Worm (Caenorhabditis elegans) whole organism, L2 larva: ENCODE results near the gene T26A5.2.
A peak's percentile ranks its signal among the peaks of the same experiment; 100 is the strongest.

ENCODE experiments used
- C34F6.9 ChIP-seq: fragments of 150-350 bp; optimal IDR thresholded peaks from 2 replicates; lab custom pipeline; 2014; ENCODE audit warnings: missing biosample characterization, missing genetic modification characterization
- F13H6.1 ChIP-seq: sonication (generic microtip); optimal IDR thresholded peaks from 2 replicates; lab custom pipeline; 2016; ENCODE audit warnings: missing genetic modification characterization, missing compliant biosample characterization
- R02D3.7 ChIP-seq: fragments of 150-350 bp; optimal IDR thresholded peaks from 2 replicates; lab custom pipeline; 2014; ENCODE audit warnings: missing biosample characterization, missing genetic modification characterization
- Y55F3AM.14 ChIP-seq: fragments of 200-800 bp; sonication (Bioruptor generic); optimal IDR thresholded peaks from 2 replicates; lab custom pipeline; 2018; ENCODE audit warnings: mild to moderate bottlenecking, missing genetic modification characterization, missing compliant biosample characterization
- ZK546.5 ChIP-seq: sonication (generic microtip); optimal IDR thresholded peaks from 2 replicates; lab custom pipeline; 2017; ENCODE audit warnings: missing biosample characterization, missing genetic modification characterization
- alr-1 ChIP-seq: fragments of 150-350 bp; optimal IDR thresholded peaks from 2 replicates; lab custom pipeline; 2014; ENCODE audit warnings: missing biosample characterization, missing genetic modification characterization
- aly-2 ChIP-seq: fragments of 150-350 bp; optimal IDR thresholded peaks from 2 replicates; lab custom pipeline; 2014; ENCODE audit warnings: missing biosample characterization, missing genetic modification characterization
- ama-1 ChIP-seq: fragments of 150-350 bp; optimal IDR thresholded peaks from 2 replicates; lab custom pipeline; 2018; ENCODE audit warnings: inconsistent platforms
- blmp-1 ChIP-seq: sonication (generic microtip); optimal IDR thresholded peaks from 2 replicates; lab custom pipeline; 2017; ENCODE audit warnings: missing genetic modification characterization, mild to moderate bottlenecking, missing compliant biosample characterization, antibody characterized with exemption, moderate library complexity; ENCODE audit not compliant: insufficient read depth
- ceh-16 ChIP-seq: fragments of 150-350 bp; optimal IDR thresholded peaks from 2 replicates; lab custom pipeline; 2014; ENCODE audit warnings: missing biosample characterization, missing genetic modification characterization
- ceh-82 ChIP-seq: fragments of 150-350 bp; optimal IDR thresholded peaks from 2 replicates; lab custom pipeline; 2014; ENCODE audit warnings: missing biosample characterization, missing genetic modification characterization
- crh-2 ChIP-seq: sonication (generic microtip); optimal IDR thresholded peaks from 2 replicates; lab custom pipeline; 2017; ENCODE audit warnings: missing biosample characterization, missing genetic modification characterization
- dmd-4 ChIP-seq: sonication (generic microtip); optimal IDR thresholded peaks from 2 replicates; lab custom pipeline; 2017; ENCODE audit warnings: missing biosample characterization, missing genetic modification characterization
- egl-27 ChIP-seq: sonication (generic microtip); optimal IDR thresholded peaks from 3 replicates; lab custom pipeline; 2017; ENCODE audit warnings: missing biosample characterization, missing genetic modification reagents, missing genetic modification characterization
- elt-1 ChIP-seq: fragments of 150-350 bp; optimal IDR thresholded peaks from 2 replicates; lab custom pipeline; 2014; ENCODE audit warnings: missing biosample characterization, missing genetic modification characterization
- elt-3 ChIP-seq: sonication (generic microtip); optimal IDR thresholded peaks from 2 replicates; lab custom pipeline; 2017; ENCODE audit warnings: missing biosample characterization, missing genetic modification characterization
- fos-1 ChIP-seq: fragments of 150-350 bp; optimal IDR thresholded peaks from 2 replicates; lab custom pipeline; 2014; ENCODE audit warnings: missing biosample characterization, missing genetic modification characterization
- gmeb-1 ChIP-seq: fragments of 150-350 bp; optimal IDR thresholded peaks from 2 replicates; lab custom pipeline; 2014; ENCODE audit warnings: missing biosample characterization, missing genetic modification characterization
- lin-11 ChIP-seq: fragments of 150-350 bp; sonication (generic microtip); optimal IDR thresholded peaks from 2 replicates; lab custom pipeline; 2014; ENCODE audit warnings: missing biosample characterization, missing genetic modification characterization, inconsistent platforms, mixed read lengths
- lin-13 ChIP-seq: fragments of 150-350 bp; optimal IDR thresholded peaks from 2 replicates; lab custom pipeline; 2014; ENCODE audit warnings: missing biosample characterization, missing genetic modification reagents, missing genetic modification characterization
- lin-39 ChIP-seq: fragments of 150-350 bp; optimal IDR thresholded peaks from 2 replicates; lab custom pipeline; 2014; ENCODE audit warnings: missing biosample characterization, missing genetic modification reagents, missing genetic modification characterization
- lsy-2 ChIP-seq, 2 experiments: fragments of 150-350 bp in 1 of 2; sonication (generic microtip) in 1 of 2; optimal IDR thresholded peaks; 2 replicates each; lab custom pipeline; 2014 to 2017; ENCODE audit warnings: missing biosample characterization in 2 of 2, missing genetic modification characterization in 2 of 2
- mab-5 ChIP-seq: fragments of 150-350 bp; optimal IDR thresholded peaks from 2 replicates; lab custom pipeline; 2014; ENCODE audit warnings: missing biosample characterization, missing genetic modification characterization
- mdl-1 ChIP-seq, 2 experiments: fragments of 150-350 bp in 1 of 2; sonication (generic microtip) in 1 of 2; optimal IDR thresholded peaks; 2 replicates each; lab custom pipeline; 2017; ENCODE audit warnings: missing biosample characterization in 2 of 2, missing genetic modification characterization in 2 of 2
- nhr-11 ChIP-seq: fragments of 150-350 bp; optimal IDR thresholded peaks from 2 replicates; lab custom pipeline; 2014; ENCODE audit warnings: missing biosample characterization, missing genetic modification characterization
- nhr-12 ChIP-seq: fragments of 150-350 bp; optimal IDR thresholded peaks from 2 replicates; lab custom pipeline; 2014; ENCODE audit warnings: missing biosample characterization, missing genetic modification characterization
- nhr-129 ChIP-seq: fragments of 150-350 bp; optimal IDR thresholded peaks from 2 replicates; lab custom pipeline; 2014; ENCODE audit warnings: missing biosample characterization, missing genetic modification characterization
- nhr-21 ChIP-seq: fragments of 150-350 bp; optimal IDR thresholded peaks from 2 replicates; lab custom pipeline; 2014; ENCODE audit warnings: missing biosample characterization, missing genetic modification characterization
- nhr-23 ChIP-seq: fragments of 150-350 bp; optimal IDR thresholded peaks from 2 replicates; lab custom pipeline; 2014; ENCODE audit warnings: missing biosample characterization, missing genetic modification reagents, missing genetic modification characterization
- nhr-237 ChIP-seq: fragments of 150-350 bp; optimal IDR thresholded peaks from 2 replicates; lab custom pipeline; 2014; ENCODE audit warnings: missing biosample characterization, missing genetic modification characterization
- nhr-25 ChIP-seq: fragments of 150-350 bp; sonication (generic microtip); optimal IDR thresholded peaks from 3 replicates; lab custom pipeline; 2014; ENCODE audit warnings: missing biosample characterization, missing genetic modification characterization
- nhr-6 ChIP-seq: fragments of 150-350 bp; optimal IDR thresholded peaks from 2 replicates; lab custom pipeline; 2014; ENCODE audit warnings: missing biosample characterization, missing genetic modification characterization
- nhr-77 ChIP-seq: fragments of 150-350 bp; optimal IDR thresholded peaks from 2 replicates; lab custom pipeline; 2014; ENCODE audit warnings: missing biosample characterization, missing genetic modification characterization
- peb-1 ChIP-seq: fragments of 150-350 bp; optimal IDR thresholded peaks from 2 replicates; lab custom pipeline; 2014; ENCODE audit warnings: missing biosample characterization, missing genetic modification characterization
- sem-4 ChIP-seq: fragments of 150-350 bp; optimal IDR thresholded peaks from 2 replicates; lab custom pipeline; 2014; ENCODE audit warnings: missing biosample characterization, missing genetic modification reagents, missing genetic modification characterization
- skn-1 ChIP-seq: sonication (generic microtip); optimal IDR thresholded peaks from 2 replicates; lab custom pipeline; 2017; ENCODE audit warnings: missing biosample characterization, missing genetic modification characterization
- sma-3 ChIP-seq: sonication (generic microtip); optimal IDR thresholded peaks from 2 replicates; lab custom pipeline; 2016; ENCODE audit warnings: missing genetic modification reagents, missing genetic modification characterization, missing compliant biosample characterization
- sma-9 ChIP-seq, 2 experiments: fragments of 150-350 bp in 1 of 2; sonication (generic microtip) in 1 of 2; optimal IDR thresholded peaks; 2 replicates each; lab custom pipeline; 2014 to 2016; ENCODE audit warnings: missing genetic modification characterization in 2 of 2, mild to moderate bottlenecking in 1 of 2, missing biosample characterization in 1 of 2, missing compliant biosample characterization in 1 of 2, missing genetic modification reagents in 1 of 2, moderate library complexity in 1 of 2
- snpc-4 ChIP-seq: fragments of 150-350 bp; optimal IDR thresholded peaks from 2 replicates; lab custom pipeline; 2014; ENCODE audit warnings: missing biosample characterization, missing genetic modification characterization
- unc-39 ChIP-seq: fragments of 150-350 bp; optimal IDR thresholded peaks from 2 replicates; lab custom pipeline; 2014; ENCODE audit warnings: missing biosample characterization, missing genetic modification characterization
- unc-55 ChIP-seq: fragments of 150-350 bp; sonication (generic microtip); optimal IDR thresholded peaks from 3 replicates; lab custom pipeline; 2014; ENCODE audit warnings: missing biosample characterization, missing genetic modification reagents, missing genetic modification characterization
- unc-62 ChIP-seq: fragments of 150-350 bp; optimal IDR thresholded peaks from 2 replicates; lab custom pipeline; 2014; ENCODE audit warnings: missing biosample characterization, missing genetic modification reagents, missing genetic modification characterization
- zag-1 ChIP-seq: fragments of 150-350 bp; optimal IDR thresholded peaks from 2 replicates; lab custom pipeline; 2014; ENCODE audit warnings: missing biosample characterization, missing genetic modification characterization
- ztf-1 ChIP-seq: fragments of 200-800 bp; sonication (Bioruptor generic); conservative IDR thresholded peaks from 2 replicates; pipeline ENCODE4 v1.3.6; 2022; ENCODE audit warnings: missing genetic modification characterization, missing compliant biosample characterization
- ztf-11 ChIP-seq: sonication (generic microtip); optimal IDR thresholded peaks from 2 replicates; lab custom pipeline; 2017; ENCODE audit warnings: missing biosample characterization, missing genetic modification characterization
- ztf-4 ChIP-seq: fragments of 150-350 bp; optimal IDR thresholded peaks from 2 replicates; lab custom pipeline; 2014; ENCODE audit warnings: missing biosample characterization, missing genetic modification characterization

Gene T26A5.2

DNA sequence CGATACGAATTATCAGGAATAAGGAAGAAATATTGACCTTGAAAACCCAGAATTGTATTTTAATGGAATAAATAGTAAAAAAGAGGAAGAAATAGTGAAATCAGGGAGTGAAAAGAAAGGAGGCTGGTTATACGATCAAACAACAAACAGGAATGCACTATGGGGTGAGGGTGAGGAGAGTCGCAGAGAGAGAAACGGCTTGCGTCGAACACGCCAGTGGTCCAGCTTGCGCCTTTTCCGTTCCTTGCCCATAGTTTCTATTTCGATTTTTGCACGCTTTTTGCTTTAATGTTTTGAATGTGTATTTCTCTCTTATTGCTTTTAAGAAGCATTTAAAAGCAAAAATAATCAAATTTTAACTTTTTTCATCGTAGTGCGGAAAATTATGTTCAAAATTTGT lies 13.4 kb upstream of the T26A5.2 start (continued):
- peak; percentile 67 for TF ChIP-seq lin-11
- peak; percentile 94 for TF ChIP-seq nhr-129 (tag; lab: Kevin White, UChicago)
- peak; percentile 82 for TF ChIP-seq crh-2 (tag; lab: Kevin White, UChicago)
- TF ChIP-seq aly-2 (tag; lab: Kevin White, UChicago): peak; percentile 17
- TF ChIP-seq nhr-6 (tag; lab: Kevin White, UChicago): peak; percentile 71
- TF ChIP-seq, all 48 proteins: peak for 27

ce11 chrIII:6454183-6454582 lies 12.9 kb upstream of the T26A5.2 start, which contains the start of gene jhdm-1:
jhdm-1 (plus strand) TSS chrIII:6454483.
- no peak for TF ChIP-seq unc-62 (GFP tag; lab: Kevin White, UChicago)
- TF ChIP-seq ceh-82 (tag; lab: Kevin White, UChicago): no peak
- no peak for TF ChIP-seq unc-55 (GFP tag; lab: Kevin White, UChicago)
- no peak for TF ChIP-seq elt-1 (tag; lab: Kevin White, UChicago)
- no peak for TF ChIP-seq skn-1 (tag; lab: Kevin White, UChicago)

ce11 chrIII:6459820-6460219 lies 7.3 kb upstream of the T26A5.2 start, which contains the start of gene algn-1:
algn-1 (plus strand) TSS chrIII:6460120.
- TF ChIP-seq C34F6.9 (tag; lab: Kevin White, UChicago) (no peak), ztf-4 (no peak), dmd-4 (tag; lab: Kevin White, UChicago) (no peak), nhr-129 (tag; lab: Kevin White, UChicago) (no peak), unc-39 (tag; lab: Kevin White, UChicago) (no peak), ceh-16 (no peak), R02D3.7 (tag; lab: Kevin White, UChicago) (no peak)

DNA sequence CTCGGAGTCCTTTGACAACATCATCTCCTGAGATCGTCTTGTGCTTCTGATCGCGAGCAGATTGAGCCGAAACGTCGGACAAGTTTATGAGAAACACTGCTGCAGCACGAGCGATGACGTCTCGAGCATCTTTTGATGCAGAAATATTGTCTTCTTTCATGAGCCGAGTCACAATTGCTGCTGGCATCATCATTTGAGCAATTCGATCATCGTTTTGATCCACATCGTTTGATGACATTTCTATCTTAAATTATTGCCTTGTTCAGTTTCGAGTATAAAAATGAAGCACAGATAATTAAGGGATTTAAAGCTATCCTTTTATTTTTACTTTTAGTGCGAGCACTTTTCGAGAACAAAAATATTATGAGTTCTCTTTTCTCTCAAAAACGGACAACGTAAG lies 4.5 kb upstream of the T26A5.2 start, which contains the start of gene T26A5.8:
TSS of gene T26A5.8 (minus strand) at position 247 of the 400 bp plus-strand sequence.
- TF ChIP-seq lin-11 (no peak), nhr-6 (tag; lab: Kevin White, UChicago) (peak; percentile 19), elt-1 (tag; lab: Kevin White, UChicago) (no peak), C34F6.9 (tag; lab: Kevin White, UChicago) (no peak), ceh-16 (no peak), skn-1 (tag; lab: Kevin White, UChicago) (no peak), nhr-237 (tag; lab: Kevin White, UChicago) (no peak), ztf-1 (GFP tag; lab: Robert Waterston, UW) (no peak), ceh-82 (tag; lab: Kevin White, UChicago) (no peak), peb-1 (no peak), mab-5 (tag; lab: Kevin White, UChicago) (no peak), sma-3 (GFP tag; lab: Kevin White, UChicago) (peak; percentile 45), nhr-12 (tag; lab: Kevin White, UChicago) (no peak), Y55F3AM.14 (no peak), nhr-77 (tag; lab: Kevin White, UChicago) (no peak), aly-2 (tag; lab: Kevin White, UChicago) (no peak), mdl-1 (tag; optimal IDR thresholded peaks at IDR 0.05; lab: Kevin White, UChicago) (no peak), crh-2 (tag; lab: Kevin White, UChicago) (peak; percentile 10), F13H6.1 (tag; lab: Kevin White, UChicago) (no peak), ztf-4 (peak; percentile 29), unc-62 (GFP tag; lab: Kevin White, UChicago) (no peak), sem-4 (tag; lab: Kevin White, UChicago) (no peak), ztf-11 (tag; lab: Kevin White, UChicago) (no peak), dmd-4 (tag; lab: Kevin White, UChicago) (no peak), fos-1 (tag; lab: Kevin White, UChicago) (no peak), nhr-25 (tag; lab: Kevin White, UChicago) (no peak), lin-39 (tag; lab: Kevin White, UChicago) (no peak), nhr-21 (tag; lab: Kevin White, UChicago) (no peak), ama-1 (peak; percentile 56), zag-1 (tag; lab: Kevin White, UChicago) (no peak), gmeb-1 (no peak), nhr-11 (tag; lab: Kevin White, UChicago) (no peak), lin-13 (peak; percentile 15), lsy-2 (tag; optimal IDR thresholded peaks at IDR 0.05; lab: Kevin White, UChicago) (peak in 1 of 2 experiments; percentile 58), egl-27 (tag; lab: Kevin White, UChicago) (no peak), alr-1 (tag; lab: Kevin White, UChicago) (no peak), nhr-129 (tag; lab: Kevin White, UChicago) (peak; percentile 25), unc-55 (GFP tag; lab: Kevin White, UChicago) (no peak), ZK546.5 (no peak), unc-39 (tag; lab: Kevin White, UChicago) (no peak), elt-3 (tag; lab: Kevin White, UChicago) (no peak), sma-9 (GFP tag; optimal IDR thresholded peaks at IDR 0.05; lab: Kevin White, UChicago) (no peak), sma-9 (tag; optimal IDR thresholded peaks at IDR 0.05; lab: Kevin White, UChicago) (no peak), blmp-1 (tag; lab: Kevin White, UChicago) (no peak), nhr-23 (tag; lab: Kevin White, UChicago) (no peak), snpc-4 (tag; lab: Kevin White, UChicago) (no peak)
